Worm (Caenorhabditis elegans) whole organism, young adult: Measurements from ENCODE around the gene R13H4.6.
A peak's percentile ranks its signal among the peaks of the same experiment; 100 is the strongest.

Experiments used
- B0019.2 ChIP-seq: fragments of 200-800 bp; sonication (Bioruptor generic); conservative IDR thresholded peaks from 2 replicates; pipeline ENCODE4 v1.3.6; 2022; ENCODE audit warnings: missing genetic modification reagents, missing genetic modification characterization, missing compliant biosample characterization
- B0336.3 ChIP-seq: fragments of 200-800 bp; sonication (Bioruptor generic); IDR thresholded peaks from 2 replicates; pipeline ENCODE4 v1.3.6; 2022; ENCODE audit warnings: missing genetic modification characterization, missing compliant biosample characterization
- C06A6.2 ChIP-seq: fragments of 200-800 bp; sonication (Bioruptor generic); conservative IDR thresholded peaks from 2 replicates; pipeline ENCODE4 v1.3.6; 2022; ENCODE audit warnings: missing genetic modification characterization, missing compliant biosample characterization
- C17E4.6 ChIP-seq: fragments of 200-800 bp; sonication (Bioruptor generic); IDR thresholded peaks from 2 replicates; pipeline ENCODE4 v1.3.6; 2022; ENCODE audit warnings: missing genetic modification reagents, missing genetic modification characterization, missing compliant biosample characterization
- F22D6.2 ChIP-seq: sonication (generic microtip); optimal IDR thresholded peaks from 2 replicates; lab custom pipeline; 2016; ENCODE audit warnings: mild to moderate bottlenecking, missing genetic modification characterization, missing compliant biosample characterization
- F37B4.10 ChIP-seq: fragments of 200-800 bp; sonication (Bioruptor generic); IDR thresholded peaks from 2 replicates; pipeline ENCODE4 v1.3.6; 2022; ENCODE audit warnings: missing genetic modification characterization, missing compliant biosample characterization
- F57A8.1 ChIP-seq: fragments of 200-800 bp; sonication (Bioruptor generic); optimal IDR thresholded peaks from 2 replicates; lab custom pipeline; 2018; ENCODE audit warnings: mild to moderate bottlenecking, missing genetic modification characterization, moderate library complexity, missing compliant biosample characterization
- K12H6.12 ChIP-seq: fragments of 200-800 bp; sonication (Bioruptor generic); optimal IDR thresholded peaks from 2 replicates; lab custom pipeline; 2018; ENCODE audit warnings: mild to moderate bottlenecking, missing genetic modification characterization, missing compliant biosample characterization
- T07F8.4 ChIP-seq: sonication (generic microtip); optimal IDR thresholded peaks from 2 replicates; lab custom pipeline; 2016; ENCODE audit warnings: mild to moderate bottlenecking, missing genetic modification characterization, moderate library complexity, missing compliant biosample characterization
- T26A5.8 ChIP-seq: sonication (generic microtip); optimal IDR thresholded peaks from 2 replicates; lab custom pipeline; 2016; ENCODE audit warnings: missing genetic modification characterization, missing compliant biosample characterization
- Y53F4B.3 ChIP-seq: fragments of 200-800 bp; sonication (Bioruptor generic); IDR thresholded peaks from 2 replicates; pipeline ENCODE4 v1.3.6; 2022; ENCODE audit warnings: missing genetic modification reagents, missing genetic modification characterization, missing compliant biosample characterization
- Y53G8AR.9 ChIP-seq: fragments of 200-800 bp; sonication (Bioruptor generic); conservative IDR thresholded peaks from 2 replicates; pipeline ENCODE4 v1.3.6; 2022; ENCODE audit warnings: missing genetic modification reagents, missing genetic modification characterization, missing compliant biosample characterization
- Y67H2A.10 ChIP-seq: fragments of 200-800 bp; sonication (Bioruptor generic); conservative IDR thresholded peaks from 2 replicates; pipeline ENCODE4 v1.3.6; 2022; ENCODE audit warnings: missing genetic modification reagents, missing genetic modification characterization, missing compliant biosample characterization
- Y95B8A.8 ChIP-seq: fragments of 200-800 bp; sonication (Bioruptor generic); IDR thresholded peaks from 2 replicates; pipeline ENCODE4 v1.3.6; 2022; ENCODE audit warnings: missing genetic modification reagents, missing genetic modification characterization, missing compliant biosample characterization
- ama-1 ChIP-seq, 3 experiments: fragments of 150-350 bp in 1 of 3; sonication (generic microtip) in 2 of 3; optimal IDR thresholded peaks; 2 replicates each; lab custom pipeline; 2014 to 2018; ENCODE audit warnings: missing biosample characterization in 2 of 3, missing genetic modification characterization in 2 of 3, missing genetic modification reagents in 2 of 3
- aptf-2 ChIP-seq: fragments of 200-800 bp; sonication (Bioruptor generic); conservative IDR thresholded peaks from 2 replicates; pipeline ENCODE4 v1.3.6; 2022; ENCODE audit warnings: missing genetic modification reagents, missing genetic modification characterization, missing compliant biosample characterization
- athp-1 ChIP-seq: sonication (generic microtip); optimal IDR thresholded peaks from 2 replicates; lab custom pipeline; 2017; ENCODE audit warnings: mild to moderate bottlenecking, missing genetic modification characterization, missing compliant biosample characterization
- ccch-3 ChIP-seq: fragments of 200-800 bp; sonication (Bioruptor generic); optimal IDR thresholded peaks from 2 replicates; lab custom pipeline; 2018; ENCODE audit warnings: mild to moderate bottlenecking, missing genetic modification characterization, missing compliant biosample characterization
- ceh-100 ChIP-seq: fragments of 200-800 bp; sonication (Bioruptor generic); IDR thresholded peaks from 2 replicates; pipeline ENCODE4 v1.3.6; 2022; ENCODE audit warnings: missing genetic modification reagents, missing genetic modification characterization, missing compliant biosample characterization
- ceh-27 ChIP-seq: fragments of 200-800 bp; sonication (Bioruptor generic); optimal IDR thresholded peaks from 2 replicates; lab custom pipeline; 2018; ENCODE audit warnings: mild to moderate bottlenecking, missing genetic modification characterization, moderate library complexity, missing compliant biosample characterization
- ceh-40 ChIP-seq: fragments of 200-800 bp; sonication (Bioruptor generic); IDR thresholded peaks from 2 replicates; pipeline ENCODE4 v1.3.6; 2022; ENCODE audit warnings: missing genetic modification characterization, missing compliant biosample characterization
- ceh-58 ChIP-seq: fragments of 200-800 bp; sonication (Bioruptor generic); IDR thresholded peaks from 2 replicates; pipeline ENCODE4 v1.3.6; 2022; ENCODE audit warnings: missing genetic modification characterization, missing compliant biosample characterization
- ceh-79 ChIP-seq: sonication (generic microtip); optimal IDR thresholded peaks from 2 replicates; lab custom pipeline; 2017; ENCODE audit warnings: mild to moderate bottlenecking, missing genetic modification characterization, missing compliant biosample characterization
- dpff-1 ChIP-seq: sonication (generic microtip); optimal IDR thresholded peaks from 2 replicates; lab custom pipeline; 2017; ENCODE audit warnings: mild to moderate bottlenecking, missing genetic modification characterization, missing compliant biosample characterization
- dpl-1 ChIP-seq: fragments of 150-350 bp; optimal IDR thresholded peaks from 2 replicates; lab custom pipeline; 2014; ENCODE audit warnings: missing biosample characterization, missing genetic modification reagents, missing genetic modification characterization
- egl-18 ChIP-seq: fragments of 200-800 bp; sonication (Bioruptor generic); IDR thresholded peaks from 2 replicates; pipeline ENCODE4 v1.3.6; 2022; ENCODE audit warnings: missing genetic modification reagents, missing genetic modification characterization, missing compliant biosample characterization
- ekl-4 ChIP-seq: fragments of 200-800 bp; sonication (Bioruptor generic); IDR thresholded peaks from 2 replicates; pipeline ENCODE4 v1.3.6; 2022; ENCODE audit warnings: missing genetic modification reagents, missing genetic modification characterization, missing compliant biosample characterization
- fkh-3 ChIP-seq: sonication (generic microtip); optimal IDR thresholded peaks from 2 replicates; lab custom pipeline; 2016; ENCODE audit warnings: mild to moderate bottlenecking, missing genetic modification characterization, missing compliant biosample characterization
- gei-17 ChIP-seq: fragments of 200-800 bp; sonication (Bioruptor generic); optimal IDR thresholded peaks from 2 replicates; lab custom pipeline; 2018; ENCODE audit warnings: mild to moderate bottlenecking, missing genetic modification characterization, missing compliant biosample characterization
- hlh-26 ChIP-seq: fragments of 200-800 bp; sonication (Bioruptor generic); conservative IDR thresholded peaks from 2 replicates; pipeline ENCODE4 v1.3.6; 2022; ENCODE audit warnings: missing genetic modification reagents, missing genetic modification characterization, missing compliant biosample characterization
- hmg-20 ChIP-seq: fragments of 200-800 bp; sonication (Bioruptor generic); IDR thresholded peaks from 2 replicates; pipeline ENCODE4 v1.3.6; 2022; ENCODE audit warnings: missing genetic modification reagents, missing genetic modification characterization, missing compliant biosample characterization
- hsf-1 ChIP-seq: fragments of 200-800 bp; sonication (Bioruptor generic); IDR thresholded peaks from 2 replicates; pipeline ENCODE4 v1.3.6; 2022; ENCODE audit warnings: missing genetic modification reagents, missing genetic modification characterization, missing compliant biosample characterization
- let-607 ChIP-seq, 2 experiments: fragments of 200-800 bp in 1 of 2; sonication (Bioruptor generic) in 1 of 2; sonication (generic microtip) in 1 of 2; optimal IDR thresholded peaks; 2 replicates each; lab custom pipeline; 2016 to 2018; ENCODE audit warnings: mild to moderate bottlenecking in 2 of 2, missing compliant biosample characterization in 2 of 2, missing genetic modification characterization in 2 of 2, moderate library complexity in 2 of 2, missing genotype in 1 of 2
- lin-40 ChIP-seq: sonication (generic microtip); optimal IDR thresholded peaks from 2 replicates; lab custom pipeline; 2016; ENCODE audit warnings: missing genetic modification characterization, mild to moderate bottlenecking, missing compliant biosample characterization, missing genotype, missing genetic modification reagents
- madf-3 ChIP-seq: fragments of 200-800 bp; sonication (Bioruptor generic); IDR thresholded peaks from 2 replicates; pipeline ENCODE4 v1.3.6; 2022; ENCODE audit warnings: missing genetic modification reagents, missing genetic modification characterization, missing compliant biosample characterization
- madf-8 ChIP-seq: fragments of 200-800 bp; sonication (Bioruptor generic); conservative IDR thresholded peaks from 2 replicates; pipeline ENCODE4 v1.3.6; 2022; ENCODE audit warnings: missing genetic modification reagents, missing genetic modification characterization, missing compliant biosample characterization
- mcd-1 ChIP-seq: fragments of 200-800 bp; sonication (Bioruptor generic); IDR thresholded peaks from 2 replicates; pipeline ENCODE4 v1.3.6; 2022; ENCODE audit warnings: missing genetic modification reagents, missing genetic modification characterization, missing compliant biosample characterization
- nfya-2 ChIP-seq: fragments of 200-800 bp; sonication (Bioruptor generic); IDR thresholded peaks from 2 replicates; pipeline ENCODE4 v1.3.6; 2022; ENCODE audit warnings: missing genetic modification reagents, missing genetic modification characterization, missing compliant biosample characterization
- nhr-179 ChIP-seq: sonication (generic microtip); optimal IDR thresholded peaks from 2 replicates; lab custom pipeline; 2016; ENCODE audit warnings: mild to moderate bottlenecking, missing genetic modification characterization, missing compliant biosample characterization
- pha-4 ChIP-seq: fragments of 150-350 bp; sonication (generic microtip); optimal IDR thresholded peaks from 2 replicates; lab custom pipeline; 2014; ENCODE audit warnings: missing biosample characterization, missing genetic modification reagents, missing genetic modification characterization
- rec-8 ChIP-seq, 2 experiments: sonication (generic microtip); optimal IDR thresholded peaks; 2 replicates each; lab custom pipeline; 2016; ENCODE audit warnings: mild to moderate bottlenecking in 2 of 2, missing genetic modification characterization in 2 of 2, missing genetic modification reagents in 2 of 2, missing genotype in 2 of 2, missing biosample characterization in 1 of 2, missing compliant biosample characterization in 1 of 2, moderate library complexity in 1 of 2
- rpc-1 ChIP-seq, 2 experiments: fragments of 150-350 bp in 1 of 2; sonication (generic microtip) in 1 of 2; optimal IDR thresholded peaks; 2 replicates each; lab custom pipeline; 2014 to 2018; ENCODE audit warnings: missing biosample characterization in 1 of 2, missing genetic modification characterization in 1 of 2, missing genetic modification reagents in 1 of 2, missing genotype in 1 of 2
- snpc-4 ChIP-seq, 5 experiments: fragments of 150-350 bp in 1 of 5; sonication (generic microtip) in 4 of 5; optimal IDR thresholded peaks; 2 replicates each; lab custom pipeline; 2014 to 2018; ENCODE audit warnings: missing genetic modification characterization in 5 of 5, missing biosample characterization in 3 of 5, antibody characterized with exemption in 2 of 5, mild to moderate bottlenecking in 2 of 5, missing compliant biosample characterization in 2 of 5, missing genotype in 2 of 5, moderate library complexity in 2 of 5, missing genetic modification reagents in 1 of 5
- somi-1 ChIP-seq: fragments of 200-800 bp; sonication (Bioruptor generic); optimal IDR thresholded peaks from 2 replicates; lab custom pipeline; 2018; ENCODE audit warnings: mild to moderate bottlenecking, missing genetic modification characterization, missing compliant biosample characterization
- tlf-1 ChIP-seq: fragments of 200-800 bp; sonication (Bioruptor generic); optimal IDR thresholded peaks from 2 replicates; lab custom pipeline; 2018; ENCODE audit warnings: mild to moderate bottlenecking, missing genetic modification characterization, missing compliant biosample characterization
- xnd-1 ChIP-seq: sonication (generic microtip); optimal IDR thresholded peaks from 2 replicates; lab custom pipeline; 2016; ENCODE audit warnings: missing genotype, missing genetic modification reagents, missing genetic modification characterization, missing compliant biosample characterization
- zfh-2 ChIP-seq: fragments of 200-800 bp; sonication (Bioruptor generic); conservative IDR thresholded peaks from 2 replicates; pipeline ENCODE4 v1.3.6; 2022; ENCODE audit warnings: missing genetic modification reagents, missing genetic modification characterization, missing compliant biosample characterization
- ztf-18 ChIP-seq: sonication (generic microtip); optimal IDR thresholded peaks from 2 replicates; lab custom pipeline; 2016; ENCODE audit warnings: missing genotype, mild to moderate bottlenecking, missing genetic modification characterization, missing compliant biosample characterization

Gene R13H4.6

DNA sequence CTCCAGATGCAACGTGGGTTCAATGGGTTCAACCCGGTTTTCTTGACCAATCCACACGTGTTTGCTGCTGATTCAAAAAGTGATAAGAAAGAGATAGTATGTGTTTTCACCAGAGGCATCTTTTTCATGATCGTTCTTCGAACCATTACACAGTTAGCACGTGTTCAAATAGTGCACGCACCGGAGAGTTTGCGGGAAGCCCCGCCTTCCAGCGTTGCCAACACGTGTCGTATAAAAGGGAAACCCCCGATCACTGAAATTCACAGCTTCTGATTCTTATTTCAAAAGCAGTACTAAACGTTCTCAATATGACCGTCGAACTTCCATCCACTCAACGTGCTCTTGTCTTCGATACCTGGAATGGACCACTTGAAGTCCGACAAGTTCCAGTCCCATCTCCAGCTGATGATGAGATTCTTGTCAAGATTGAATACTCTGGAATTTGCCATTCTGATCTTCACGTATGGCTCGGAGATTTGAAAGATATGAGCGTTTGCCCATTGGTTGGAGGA, 25.1 kb downstream of the R13H4.6 start, which contains the start of gene adh-1 (continued):
- TF ChIP-seq let-607 (tag; optimal IDR thresholded peaks at IDR 0.05; lab: Kevin White, UChicago) (no peak), rpc-1 (optimal IDR thresholded peaks at IDR 0.05; lab: Kevin White, UChicago) (no peak), rpc-1 (tag; optimal IDR thresholded peaks at IDR 0.05; lab: Kevin White, UChicago) (no peak), athp-1 (tag; lab: Kevin White, UChicago) (no peak), fkh-3 (tag; lab: Kevin White, UChicago) (no peak), K12H6.12 (tag; lab: Kevin White, UChicago) (no peak), xnd-1 (tag; lab: Kevin White, UChicago) (no peak), hlh-26 (no peak), ceh-79 (tag; lab: Kevin White, UChicago) (no peak), F57A8.1 (no peak), egl-18 (GFP tag; lab: Robert Waterston, UW) (no peak), F37B4.10 (GFP tag; lab: Robert Waterston, UW) (no peak), nhr-179 (tag; lab: Kevin White, UChicago) (no peak), somi-1 (GFP tag; lab: Kevin White, UChicago) (peak; percentile 92), ceh-100 (GFP tag; lab: Robert Waterston, UW) (no peak), rec-8 (tag; optimal IDR thresholded peaks at IDR 0.05; lab: Kevin White, UChicago) (no peak), ccch-3 (GFP tag; lab: Kevin White, UChicago) (no peak), snpc-4 (GFP tag; optimal IDR thresholded peaks at IDR 0.05; lab: Kevin White, UChicago) (no peak), snpc-4 (tag; optimal IDR thresholded peaks at IDR 0.05; lab: Kevin White, UChicago) (no peak), C06A6.2 (GFP tag; lab: Robert Waterston, UW) (peak; percentile 52), lin-40 (tag; lab: Kevin White, UChicago) (peak; percentile 47), pha-4 (tag; lab: Kevin White, UChicago) (no peak), B0019.2 (GFP tag; lab: Robert Waterston, UW) (no peak), gei-17 (GFP tag; lab: Kevin White, UChicago) (no peak), mcd-1 (no peak), madf-8 (GFP tag; lab: Robert Waterston, UW) (no peak), ceh-58 (no peak), T26A5.8 (no peak), ama-1 (optimal IDR thresholded peaks at IDR 0.05; lab: Kevin White, UChicago) (peak; percentile 95), ama-1 (GFP tag; optimal IDR thresholded peaks at IDR 0.05; lab: Kevin White, UChicago) (no peak), Y67H2A.10 (no peak), zfh-2 (GFP tag; lab: Robert Waterston, UW) (no peak), C17E4.6 (GFP tag; lab: Robert Waterston, UW) (no peak), dpl-1 (GFP tag; lab: Kevin White, UChicago) (no peak), aptf-2 (GFP tag; lab: Robert Waterston, UW) (no peak), tlf-1 (no peak), Y95B8A.8 (GFP tag; lab: Robert Waterston, UW) (no peak), nfya-2 (no peak), Y53F4B.3 (no peak), madf-3 (no peak), dpff-1 (tag; lab: Kevin White, UChicago) (no peak), hmg-20 (GFP tag; lab: Robert Waterston, UW) (no peak), ztf-18 (no peak), T07F8.4 (no peak), Y53G8AR.9 (GFP tag; lab: Robert Waterston, UW) (no peak), hsf-1 (GFP tag; lab: Robert Waterston, UW) (no peak), ceh-27 (GFP tag; lab: Kevin White, UChicago) (no peak), F22D6.2 (tag; lab: Kevin White, UChicago) (peak; percentile 79), ekl-4 (GFP tag; lab: Robert Waterston, UW) (no peak), B0336.3 (GFP tag; lab: Robert Waterston, UW) (no peak), ceh-40 (GFP tag; lab: Robert Waterston, UW) (no peak)
